Worm (Caenorhabditis elegans): ENCODE measurements around the gene F57F4.2.

- TF ChIP-seq skn-1 (tag; optimal IDR thresholded peaks at IDR 0.05), result no peak
- no peak for TF ChIP-seq ceh-16 (tag; optimal IDR thresholded peaks at IDR 0.05)
- TF ChIP-seq elt-3 (tag; optimal IDR thresholded peaks at IDR 0.05), result no peak
- no peak for TF ChIP-seq nhr-11 (tag; optimal IDR thresholded peaks at IDR 0.05)
- no peak for TF ChIP-seq lin-11 (tag; optimal IDR thresholded peaks at IDR 0.05)
- TF ChIP-seq unc-39 (tag; optimal IDR thresholded peaks at IDR 0.05), result no peak
- TF ChIP-seq unc-62 (GFP tag; optimal IDR thresholded peaks at IDR 0.05), result no peak
- TF ChIP-seq snpc-4 (tag; optimal IDR thresholded peaks at IDR 0.05), result no peak
- no peak for TF ChIP-seq ama-1 (optimal IDR thresholded peaks at IDR 0.05)
- TF ChIP-seq lin-39 (tag; optimal IDR thresholded peaks at IDR 0.05), result no peak
- TF ChIP-seq lsy-2 (tag; optimal IDR thresholded peaks at IDR 0.05), result no peak
Measured at ce11 chrV:6408733-6409227, 19.2 kb upstream of the F57F4.2 start, which contains the start of gene bcf-1.
